Worm (Caenorhabditis elegans) whole organism, midembryonic: ENCODE data around the gene C49H3.3.

Experiments
- med-1 ChIP-seq: sonication (generic microtip); optimal IDR thresholded peaks from 2 replicates; lab custom pipeline; 2017; ENCODE audit warnings: missing genetic modification characterization, mild to moderate bottlenecking, missing compliant biosample characterization, antibody characterized with exemption, missing genetic modification reagents; ENCODE audit not compliant: insufficient read depth
- ref-1 ChIP-seq: fragments of 200-800 bp; sonication (Bioruptor generic); conservative IDR thresholded peaks from 2 replicates; pipeline ENCODE4 v1.3.6; 2022; ENCODE audit warnings: missing genetic modification reagents, missing genetic modification characterization, missing compliant biosample characterization
- ztf-23 ChIP-seq: fragments of 200-800 bp; sonication (Bioruptor generic); IDR thresholded peaks from 2 replicates; pipeline ENCODE4 v1.3.6; 2022; ENCODE audit warnings: missing genetic modification reagents, missing genetic modification characterization, missing compliant biosample characterization
- ztf-29 ChIP-seq: fragments of 200-800 bp; sonication (Bioruptor generic); IDR thresholded peaks from 2 replicates; pipeline ENCODE4 v1.3.6; 2022; ENCODE audit warnings: missing genetic modification reagents, missing genetic modification characterization, missing compliant biosample characterization

DNA sequence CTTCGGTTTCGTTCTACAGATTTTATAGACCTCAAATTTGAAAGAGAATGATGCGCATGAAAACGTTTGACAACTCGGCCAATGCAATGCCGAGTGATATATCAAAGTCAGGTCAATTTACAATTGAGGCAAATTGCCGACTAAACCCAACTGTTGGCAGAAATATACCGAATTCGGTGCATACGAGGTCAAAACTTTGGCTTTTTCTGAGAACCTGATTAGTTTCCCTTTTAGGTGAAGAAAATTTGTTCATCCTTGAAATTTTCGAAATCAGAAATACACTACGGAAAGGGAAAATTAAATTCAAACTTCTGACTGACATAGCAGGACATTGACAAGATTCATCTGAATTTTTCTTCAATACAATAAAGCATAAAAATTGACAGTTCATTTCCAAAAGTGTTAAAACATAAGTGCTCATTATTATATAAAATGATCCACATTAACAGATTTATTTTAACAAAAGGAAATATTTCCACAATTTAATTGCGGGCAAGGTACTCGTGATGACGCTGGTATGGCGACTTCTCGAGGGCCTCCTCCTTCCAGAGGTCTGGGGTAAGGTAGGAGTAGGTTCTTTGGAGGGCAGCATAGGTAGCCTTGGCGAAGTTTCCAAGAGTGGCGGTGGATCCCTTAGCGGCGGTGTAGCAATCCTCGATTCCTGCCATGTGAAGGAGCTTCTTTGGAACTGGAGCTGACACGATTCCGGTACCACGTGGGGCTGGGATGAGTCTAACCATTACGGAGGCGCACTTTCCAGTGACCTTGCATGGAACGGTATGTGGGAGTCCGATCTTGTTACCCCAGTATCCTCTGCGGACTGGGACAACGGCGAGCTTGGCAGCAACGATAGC lies 1.1 kb downstream of the C49H3.3 start:
- no peak for TF ChIP-seq ref-1 (GFP tag; lab: Robert Waterston, UW)
- no peak for TF ChIP-seq ztf-29
- no peak for TF ChIP-seq med-1 (GFP tag; lab: Kevin White, UChicago)
- TF ChIP-seq ztf-23 (GFP tag; lab: Robert Waterston, UW) = no peak
